Worm (Caenorhabditis elegans) whole organism, late embryonic: ENCODE measurements around the gene sto-6.
A peak's percentile ranks its signal among the peaks of the same experiment; 100 is the strongest.

Experiments used
- C08G9.2 ChIP-seq: sonication (generic microtip); optimal IDR thresholded peaks from 2 replicates; lab custom pipeline; 2016; ENCODE audit warnings: mild to moderate bottlenecking, missing genetic modification characterization, moderate library complexity, missing compliant biosample characterization
- ama-1 ChIP-seq: fragments of 150-350 bp; optimal IDR thresholded peaks from 2 replicates; lab custom pipeline; 2014
- ceh-14 ChIP-seq: sonication (generic microtip); optimal IDR thresholded peaks from 2 replicates; lab custom pipeline; 2016; ENCODE audit warnings: missing genotype, missing genetic modification characterization, missing compliant biosample characterization
- ceh-24 ChIP-seq: sonication (generic microtip); optimal IDR thresholded peaks from 2 replicates; lab custom pipeline; 2016; ENCODE audit warnings: mild to moderate bottlenecking, missing genetic modification characterization, missing compliant biosample characterization
- ceh-34 ChIP-seq: sonication (generic microtip); optimal IDR thresholded peaks from 2 replicates; lab custom pipeline; 2016; ENCODE audit warnings: mild to moderate bottlenecking, missing genetic modification characterization, missing compliant biosample characterization
- ceh-6 ChIP-seq: fragments of 200-800 bp; sonication (Bioruptor generic); optimal IDR thresholded peaks from 2 replicates; lab custom pipeline; 2018; ENCODE audit warnings: mild to moderate bottlenecking, missing genetic modification characterization, missing compliant biosample characterization
- ceh-9 ChIP-seq: sonication (generic microtip); optimal IDR thresholded peaks from 2 replicates; lab custom pipeline; 2016; ENCODE audit warnings: mild to moderate bottlenecking, missing genetic modification characterization, inconsistent platforms, missing compliant biosample characterization
- dmd-4 ChIP-seq: sonication (generic microtip); optimal IDR thresholded peaks from 2 replicates; lab custom pipeline; 2016; ENCODE audit warnings: borderline replicate concordance, missing genetic modification characterization, missing compliant biosample characterization
- dve-1 ChIP-seq: sonication (generic microtip); optimal IDR thresholded peaks from 2 replicates; lab custom pipeline; 2017; ENCODE audit warnings: antibody characterized with exemption, mild to moderate bottlenecking, missing genetic modification characterization, missing compliant biosample characterization
- elt-2 ChIP-seq: sonication (generic microtip); optimal IDR thresholded peaks from 2 replicates; lab custom pipeline; 2016; ENCODE audit warnings: missing genetic modification reagents, missing genetic modification characterization, missing compliant biosample characterization
- elt-4 ChIP-seq: sonication (generic microtip); optimal IDR thresholded peaks from 2 replicates; lab custom pipeline; 2016; ENCODE audit warnings: missing genetic modification characterization, missing compliant biosample characterization
- eyg-1 ChIP-seq: sonication (generic microtip); optimal IDR thresholded peaks from 2 replicates; lab custom pipeline; 2016; ENCODE audit warnings: missing genotype, missing genetic modification characterization, missing compliant biosample characterization
- gmeb-2 ChIP-seq: sonication (generic microtip); optimal IDR thresholded peaks from 2 replicates; lab custom pipeline; 2016; ENCODE audit warnings: missing genetic modification characterization, inconsistent platforms, missing compliant biosample characterization
- hlh-30 ChIP-seq: sonication (generic microtip); optimal IDR thresholded peaks from 2 replicates; lab custom pipeline; 2017; ENCODE audit warnings: antibody characterized with exemption, missing genetic modification characterization, missing compliant biosample characterization; ENCODE audit not compliant: insufficient read depth
- lin-11 ChIP-seq: fragments of 200-800 bp; sonication (Bioruptor generic); optimal IDR thresholded peaks from 2 replicates; lab custom pipeline; 2018; ENCODE audit warnings: mild to moderate bottlenecking, missing genetic modification characterization, missing compliant biosample characterization
- madf-2 ChIP-seq: sonication (generic microtip); optimal IDR thresholded peaks from 2 replicates; lab custom pipeline; 2017; ENCODE audit warnings: missing genetic modification characterization, missing compliant biosample characterization
- nhr-11 ChIP-seq: fragments of 150-350 bp; optimal IDR thresholded peaks from 2 replicates; lab custom pipeline; 2014; ENCODE audit warnings: missing biosample characterization, missing genetic modification characterization
- odd-2 ChIP-seq: sonication (generic microtip); optimal IDR thresholded peaks from 2 replicates; lab custom pipeline; 2017; ENCODE audit warnings: antibody characterized with exemption, mild to moderate bottlenecking, missing genetic modification characterization, missing compliant biosample characterization
- pat-9 ChIP-seq: fragments of 200-800 bp; sonication (Bioruptor generic); optimal IDR thresholded peaks from 2 replicates; lab custom pipeline; 2018; ENCODE audit warnings: mild to moderate bottlenecking, missing genetic modification characterization, moderate library complexity, missing compliant biosample characterization
- pax-1 ChIP-seq: fragments of 150-350 bp; optimal IDR thresholded peaks from 2 replicates; lab custom pipeline; 2014; ENCODE audit warnings: missing biosample characterization, missing genetic modification characterization
- pha-2 ChIP-seq: sonication (generic microtip); optimal IDR thresholded peaks from 2 replicates; lab custom pipeline; 2017; ENCODE audit warnings: mild to moderate bottlenecking, missing genetic modification characterization, missing compliant biosample characterization
- pha-4 ChIP-seq: fragments of 150-350 bp; optimal IDR thresholded peaks from 2 replicates; lab custom pipeline; 2018; ENCODE audit warnings: missing biosample characterization, missing genetic modification reagents, missing genetic modification characterization
- pqm-1 ChIP-seq: sonication (generic microtip); optimal IDR thresholded peaks from 2 replicates; lab custom pipeline; 2016; ENCODE audit warnings: missing genetic modification characterization, missing compliant biosample characterization
- pros-1 ChIP-seq: fragments of 150-350 bp; optimal IDR thresholded peaks from 2 replicates; lab custom pipeline; 2014; ENCODE audit warnings: missing biosample characterization, missing genetic modification reagents, missing genetic modification characterization
- sox-4 ChIP-seq: sonication (generic microtip); optimal IDR thresholded peaks from 2 replicates; lab custom pipeline; 2017; ENCODE audit warnings: mild to moderate bottlenecking, missing genetic modification characterization, inconsistent platforms, missing compliant biosample characterization
- tbx-2 ChIP-seq: sonication (generic microtip); optimal IDR thresholded peaks from 2 replicates; lab custom pipeline; 2016; ENCODE audit warnings: missing genetic modification characterization, missing compliant biosample characterization
- tbx-7 ChIP-seq: sonication (generic microtip); optimal IDR thresholded peaks from 2 replicates; lab custom pipeline; 2016; ENCODE audit warnings: missing genotype, missing genetic modification characterization, missing compliant biosample characterization
- unc-42 ChIP-seq: sonication (generic microtip); optimal IDR thresholded peaks from 2 replicates; lab custom pipeline; 2016; ENCODE audit warnings: missing genotype, missing genetic modification characterization, missing compliant biosample characterization
- unc-55 ChIP-seq: sonication (generic microtip); optimal IDR thresholded peaks from 2 replicates; lab custom pipeline; 2017; ENCODE audit warnings: missing biosample characterization, missing genetic modification reagents, missing genetic modification characterization
- ztf-16 ChIP-seq: sonication (generic microtip); optimal IDR thresholded peaks from 2 replicates; lab custom pipeline; 2017; ENCODE audit warnings: missing genetic modification characterization, missing compliant biosample characterization

sto-6 gene

DNA sequence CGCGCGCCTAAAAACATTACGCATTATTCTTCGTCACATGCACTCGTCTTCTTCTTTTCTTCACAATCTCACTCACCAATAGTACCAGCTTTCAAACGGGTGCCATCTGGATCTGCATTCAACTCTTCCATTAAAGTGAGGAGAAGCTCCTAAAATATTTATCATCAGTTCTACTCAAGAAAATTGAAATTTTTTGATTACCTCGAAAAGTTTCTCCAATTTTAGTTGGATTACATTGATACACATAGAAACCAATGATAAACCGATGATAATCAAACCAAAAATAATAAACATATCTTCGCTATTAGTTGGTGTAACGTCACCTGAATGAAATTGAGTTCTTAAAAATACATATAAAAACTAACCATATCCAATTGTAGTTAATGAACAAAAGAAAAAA is 7.6 kb upstream of the sto-6 start:
- no peak for TF ChIP-seq dmd-4 (tag; lab: Kevin White, UChicago)
- no peak for TF ChIP-seq ztf-16 (tag; lab: Kevin White, UChicago)
- TF ChIP-seq C08G9.2: no peak
- no peak for TF ChIP-seq gmeb-2 (tag; lab: Kevin White, UChicago)
- no peak for TF ChIP-seq ama-1 (lab: Kevin White, UChicago)
- TF ChIP-seq hlh-30 (tag; lab: Kevin White, UChicago): no peak
- TF ChIP-seq nhr-11 (tag; lab: Kevin White, UChicago): no peak
- no peak for TF ChIP-seq dve-1 (tag; lab: Kevin White, UChicago)
- no peak for TF ChIP-seq pax-1 (tag; lab: Kevin White, UChicago)

DNA sequence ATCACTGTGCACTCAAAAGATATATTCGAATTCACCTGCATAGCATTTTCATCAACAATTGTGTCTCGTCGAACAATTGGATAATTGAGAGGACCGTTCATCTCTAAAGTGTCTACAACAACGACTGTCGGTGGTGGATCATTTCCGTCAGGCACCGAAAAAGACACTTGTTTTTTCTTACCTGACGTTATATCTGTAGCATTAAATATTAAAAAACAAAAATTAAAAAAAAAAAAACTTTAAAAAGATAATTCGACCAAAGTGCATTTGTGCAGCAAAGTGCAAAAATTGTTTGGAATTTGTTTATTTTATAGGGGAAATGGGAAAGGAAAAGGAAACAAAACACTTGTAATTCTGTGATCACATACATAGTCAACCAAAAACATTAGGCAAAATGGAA is 5.2 kb upstream of the sto-6 start, which contains the start of gene twk-44:
Gene twk-44 (minus strand): TSS at position 101 of the 400 bp plus-strand sequence.
- TF ChIP-seq ceh-24 (tag; lab: Kevin White, UChicago) (no peak), nhr-11 (tag; lab: Kevin White, UChicago) (no peak), dve-1 (tag; lab: Kevin White, UChicago) (no peak), odd-2 (tag; lab: Kevin White, UChicago) (no peak), pros-1 (no peak), C08G9.2 (no peak), hlh-30 (tag; lab: Kevin White, UChicago) (no peak), eyg-1 (tag; lab: Kevin White, UChicago) (no peak), unc-42 (tag; lab: Kevin White, UChicago) (no peak), lin-11 (no peak), elt-4 (no peak), tbx-2 (no peak), ceh-9 (tag; lab: Kevin White, UChicago) (no peak), pha-4 (tag; lab: Kevin White, UChicago) (no peak), tbx-7 (no peak), ceh-14 (tag; lab: Kevin White, UChicago) (no peak), pqm-1 (tag; lab: Kevin White, UChicago) (no peak), pat-9 (tag; lab: Kevin White, UChicago) (no peak), unc-55 (no peak)

DNA sequence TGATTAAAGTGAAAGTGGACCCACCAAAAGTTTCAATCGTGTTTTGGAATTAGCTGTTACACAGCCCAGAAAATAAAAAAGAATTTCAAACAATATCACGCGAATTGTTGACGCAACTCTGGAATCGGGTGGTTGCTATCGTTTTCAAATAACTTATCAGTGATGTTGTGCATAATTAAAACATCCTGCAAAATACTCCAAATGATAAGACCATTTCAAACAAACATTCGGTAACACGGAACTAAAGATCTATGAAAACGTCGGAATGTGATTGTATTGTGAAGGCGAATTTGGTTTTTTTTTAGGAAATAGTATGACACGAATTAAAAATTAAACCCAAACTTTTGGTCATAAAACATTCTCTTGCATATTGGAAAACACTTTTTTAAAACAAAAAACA is 3.6 kb upstream of the sto-6 start, which contains the start of gene spp-30:
Gene spp-30 (minus strand): TSS at position 101 of the 400 bp plus-strand sequence.
- TF ChIP-seq elt-2 (peak; percentile 53), sox-4 (tag; lab: Kevin White, UChicago) (no peak), odd-2 (tag; lab: Kevin White, UChicago) (no peak), madf-2 (tag; lab: Kevin White, UChicago) (no peak), gmeb-2 (tag; lab: Kevin White, UChicago) (no peak)
- TF ChIP-seq, all 69 proteins: peak for 1

DNA sequence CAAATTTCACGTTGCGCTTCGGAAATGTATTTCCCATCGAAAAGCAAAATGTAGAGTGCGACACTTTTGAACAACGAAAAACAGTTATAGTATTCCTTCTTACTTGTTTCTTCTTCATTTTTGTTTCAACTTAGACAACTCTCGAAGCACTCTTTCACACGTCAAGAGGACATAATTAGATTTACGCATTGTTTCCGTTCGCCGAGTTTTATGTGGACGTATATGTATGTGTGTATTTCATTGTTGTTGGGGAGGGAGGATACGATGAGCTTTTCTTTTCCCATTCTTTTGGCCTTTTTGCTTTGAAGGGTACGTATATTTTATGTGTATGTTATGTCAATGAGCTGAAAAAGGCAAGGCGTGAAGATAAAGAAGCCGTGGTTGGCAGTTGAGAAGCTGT is 1.7 kb upstream of the sto-6 start:
- TF ChIP-seq pha-2 (tag; lab: Kevin White, UChicago) (no peak), unc-42 (tag; lab: Kevin White, UChicago) (peak; percentile 79), ceh-34 (tag; lab: Kevin White, UChicago) (peak; percentile 54), ceh-6 (GFP tag; lab: Kevin White, UChicago) (no peak), elt-2 (no peak)

DNA sequence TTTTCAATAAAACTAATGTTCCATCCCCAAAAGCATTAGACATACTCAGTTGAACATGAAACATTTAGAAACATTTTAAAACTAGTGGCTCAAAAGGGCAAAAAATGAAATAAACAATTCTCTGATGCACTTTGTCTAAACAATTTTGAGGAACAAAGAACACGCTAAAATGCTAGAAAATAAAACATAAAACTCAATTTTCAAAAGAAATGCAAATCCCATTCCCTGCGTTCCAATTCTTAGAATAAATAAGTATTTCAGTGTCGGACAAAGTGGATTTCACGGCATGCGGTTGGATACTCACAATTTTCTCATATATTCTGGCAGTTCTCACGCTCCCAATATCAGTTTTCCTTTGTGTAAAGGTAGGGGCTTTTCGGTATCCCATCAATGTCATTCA is 1.1 kb downstream of the sto-6 start:
- no peak for TF ChIP-seq gmeb-2 (tag; lab: Kevin White, UChicago)
- TF ChIP-seq eyg-1 (tag; lab: Kevin White, UChicago): no peak

DNA sequence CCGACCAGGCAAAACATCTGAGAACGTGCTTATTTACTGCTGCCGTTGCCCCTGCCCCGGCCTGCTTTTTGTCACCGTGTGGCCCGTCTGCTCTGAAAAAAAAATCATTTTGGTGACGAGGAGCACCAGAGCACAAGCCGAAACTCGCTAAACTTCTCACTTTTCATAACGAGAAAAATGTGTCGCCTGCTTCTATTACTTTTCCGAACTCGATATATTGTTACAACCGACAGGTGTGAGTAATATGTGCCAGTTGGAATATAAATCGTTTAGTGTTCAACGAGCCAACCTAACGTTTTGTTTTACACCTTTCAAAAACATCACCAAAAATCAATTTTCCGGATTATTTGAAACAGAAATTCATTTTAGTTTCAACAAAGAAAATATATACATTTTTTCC is 5.5 kb downstream of the sto-6 start:
- TF ChIP-seq hlh-30 (tag; lab: Kevin White, UChicago): no peak
